Fruit fly (Drosophila melanogaster): ENCODE measurements around the gene Nepl13.

Nepl13 gene

DNA sequence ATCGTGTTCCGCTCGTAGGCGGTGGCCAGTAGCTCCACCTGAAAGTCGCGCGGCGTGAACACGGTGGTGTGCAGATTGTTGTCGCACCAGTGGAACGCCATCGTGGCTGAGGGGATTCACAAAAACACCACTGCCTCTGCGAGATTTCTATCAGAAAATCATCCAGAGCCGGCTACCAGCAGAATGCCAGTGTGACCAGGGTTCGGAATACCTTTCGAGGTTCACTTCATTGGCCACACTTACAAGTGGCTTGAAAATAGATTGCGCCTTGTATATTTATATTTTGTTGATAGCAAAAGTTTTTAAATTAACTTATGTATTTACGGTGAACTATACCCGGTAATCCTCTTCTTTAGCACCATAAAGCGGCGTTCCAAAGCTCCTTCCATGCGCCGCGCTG, 19.9 kb downstream of the Nepl13 start, which contains the start of the genes Dcr-1 and CG6985:
Gene Dcr-1, minus strand, starts transcription at position 162 of the 400 bp plus-strand sequence.
Gene CG6985, plus strand, starts transcription at position 221 of the 400 bp plus-strand sequence.
- no peak for TF ChIP-seq CG1621 (tag; optimal IDR thresholded peaks at IDR 0.05)

DNA sequence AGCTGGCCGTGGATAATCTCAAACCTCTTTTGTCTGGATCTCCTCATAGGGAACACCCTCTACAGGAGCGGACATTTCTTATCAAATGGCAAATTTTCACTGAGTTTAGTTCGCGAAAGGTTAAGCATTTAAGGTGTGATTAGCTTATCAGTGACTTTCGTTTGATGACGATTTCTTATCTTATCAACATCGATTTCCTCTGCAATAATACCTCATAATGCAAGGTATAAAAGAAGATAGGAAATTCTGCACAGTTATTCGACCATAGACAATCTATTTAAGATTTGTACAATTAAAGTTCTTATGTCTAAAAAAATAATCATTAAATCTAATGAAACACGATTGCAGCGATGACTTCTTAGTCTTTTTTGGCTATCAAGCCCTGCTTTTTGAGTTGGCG, 27.1 kb downstream of the Nepl13 start, which contains the start of gene Takl2:
Gene Takl2, minus strand, starts transcription at position 101 of the 400 bp plus-strand sequence.
- TF ChIP-seq CG8632 (GFP tag; optimal IDR thresholded peaks at IDR 0.05) (no peak), vri (GFP tag; optimal IDR thresholded peaks at IDR 0.05) (no peak), CG6163 (GFP tag; IDR thresholded peaks at IDR 0.05) (no peak), svp (GFP tag) (no peak), Smox (GFP tag; optimal IDR thresholded peaks at IDR 0.05) (no peak), CG8319 (GFP tag; optimal IDR thresholded peaks at IDR 0.05) (no peak), fd85E (GFP tag; optimal IDR thresholded peaks at IDR 0.05) (no peak), spab (GFP tag; optimal IDR thresholded peaks at IDR 0.05) (no peak), salr (GFP tag; optimal IDR thresholded peaks at IDR 0.05) (no peak), CG32006 (GFP tag; optimal IDR thresholded peaks at IDR 0.05) (no peak), CG16779 (tag; optimal IDR thresholded peaks at IDR 0.05) (no peak), CG15336 (GFP tag; IDR thresholded peaks at IDR 0.05) (no peak), Eip78C (GFP tag) (no peak), lz (GFP tag; optimal IDR thresholded peaks at IDR 0.05) (no peak), CG3919 (GFP tag; optimal IDR thresholded peaks at IDR 0.05) (no peak), Hr4 (GFP tag; optimal IDR thresholded peaks at IDR 0.05) (no peak), CG10669 (GFP tag; optimal IDR thresholded peaks at IDR 0.05) (no peak)

DNA sequence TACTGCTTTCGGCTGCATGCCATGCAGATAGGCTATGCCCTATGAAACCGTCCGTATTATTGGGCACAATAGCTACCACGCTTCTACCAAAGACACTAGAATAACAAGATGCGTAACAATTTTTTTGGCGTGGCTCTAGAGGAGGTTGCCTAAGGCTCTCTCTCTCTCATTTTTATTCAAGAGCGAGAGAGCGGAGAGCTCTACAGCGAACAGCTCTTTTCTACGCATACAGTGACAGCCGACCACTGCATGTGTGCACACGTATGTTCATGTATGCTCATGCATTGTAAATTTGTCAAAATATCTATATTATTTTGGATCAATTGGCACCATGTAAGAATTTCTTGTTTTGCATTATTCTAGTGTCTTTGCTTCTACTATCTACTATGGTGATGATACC, 27.9 kb downstream of the Nepl13 start:
- TF ChIP-seq svp (GFP tag) (no peak), CG34406 (GFP tag; optimal IDR thresholded peaks at IDR 0.05) (no peak), Ets21C (GFP tag; optimal IDR thresholded peaks at IDR 0.05) (no peak), CG10669 (GFP tag; optimal IDR thresholded peaks at IDR 0.05) (no peak), Gug (GFP tag; IDR thresholded peaks at IDR 0.05) (no peak), ss (GFP tag; optimal IDR thresholded peaks at IDR 0.05) (no peak), lz (GFP tag; optimal IDR thresholded peaks at IDR 0.05) (no peak), CG6276 (GFP tag; optimal IDR thresholded peaks at IDR 0.05) (no peak), CG6854 (GFP tag; optimal IDR thresholded peaks at IDR 0.05) (no peak), Hr4 (GFP tag; optimal IDR thresholded peaks at IDR 0.05) (no peak), vri (GFP tag; optimal IDR thresholded peaks at IDR 0.05) (no peak), CG3919 (GFP tag; optimal IDR thresholded peaks at IDR 0.05) (no peak), Hr39 (GFP tag; optimal IDR thresholded peaks at IDR 0.05) (no peak), CG8319 (GFP tag; optimal IDR thresholded peaks at IDR 0.05) (no peak), CG4318 (GFP tag; optimal IDR thresholded peaks at IDR 0.05) (no peak), OdsH (GFP tag; optimal IDR thresholded peaks at IDR 0.05) (no peak)

DNA sequence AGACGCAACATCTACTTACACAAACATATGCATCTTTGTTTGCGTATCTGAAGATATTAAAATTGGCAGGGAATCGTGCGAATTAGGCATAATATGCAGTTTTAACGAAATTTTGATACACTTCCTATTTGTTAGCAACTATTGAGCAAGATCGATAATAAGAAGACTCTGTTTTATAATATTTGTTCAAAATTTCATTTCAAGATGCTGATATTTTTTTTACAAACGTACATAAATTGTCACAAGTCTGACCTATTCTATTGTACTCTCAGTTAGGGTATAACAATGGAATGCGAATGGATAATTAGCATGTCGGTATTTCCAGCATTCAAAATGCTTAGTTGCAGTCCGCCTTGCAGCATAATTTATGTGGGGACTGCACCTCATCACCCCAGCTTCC, 33.0 kb downstream of the Nepl13 start:
- TF ChIP-seq esn (GFP tag; optimal IDR thresholded peaks at IDR 0.05) (peak; percentile 41), CG11902 (GFP tag; optimal IDR thresholded peaks at IDR 0.05) (no peak), Eip78C (GFP tag) (no peak), Met (GFP tag; optimal IDR thresholded peaks at IDR 0.05) (no peak), CG3032 (tag; optimal IDR thresholded peaks at IDR 0.05) (no peak), OdsH (GFP tag; optimal IDR thresholded peaks at IDR 0.05) (no peak), spab (GFP tag; optimal IDR thresholded peaks at IDR 0.05) (no peak), CG11294 (GFP tag; IDR thresholded peaks at IDR 0.05) (peak; percentile 41; the same call in 1 of the 2 replicates), pdm3 (GFP tag; optimal IDR thresholded peaks at IDR 0.05) (no peak), salr (GFP tag; optimal IDR thresholded peaks at IDR 0.05) (no peak), CG4318 (GFP tag; optimal IDR thresholded peaks at IDR 0.05) (peak; percentile 13), Ets21C (GFP tag; optimal IDR thresholded peaks at IDR 0.05) (no peak), Lpt (GFP tag; optimal IDR thresholded peaks at IDR 0.05) (no peak), vri (GFP tag; optimal IDR thresholded peaks at IDR 0.05) (peak; percentile 7), ss (GFP tag; optimal IDR thresholded peaks at IDR 0.05) (no peak), Sox102F (GFP tag; optimal IDR thresholded peaks at IDR 0.05) (no peak), topi (GFP tag; optimal IDR thresholded peaks at IDR 0.05) (no peak), net (GFP tag; optimal IDR thresholded peaks at IDR 0.05) (no peak), CG11762 (GFP tag; optimal IDR thresholded peaks at IDR 0.05; ENCODE audit: insufficient read depth) (no peak), CG34406 (GFP tag; optimal IDR thresholded peaks at IDR 0.05) (no peak), CG31627 (GFP tag; optimal IDR thresholded peaks at IDR 0.05) (peak; percentile 48), CG8119 (GFP tag; IDR thresholded peaks at IDR 0.05) (no peak), CG7368 (GFP tag; optimal IDR thresholded peaks at IDR 0.05) (no peak), CG9139 (GFP tag; optimal IDR thresholded peaks at IDR 0.05) (no peak), CG16779 (tag; optimal IDR thresholded peaks at IDR 0.05) (no peak), fkh (GFP tag; optimal IDR thresholded peaks at IDR 0.05) (no peak), CG6276 (GFP tag; optimal IDR thresholded peaks at IDR 0.05) (no peak), CG1621 (tag; optimal IDR thresholded peaks at IDR 0.05) (no peak), CG8319 (GFP tag; optimal IDR thresholded peaks at IDR 0.05) (peak; percentile 32), acj6 (GFP tag; optimal IDR thresholded peaks at IDR 0.05) (no peak), CG6854 (GFP tag; optimal IDR thresholded peaks at IDR 0.05) (no peak), Gug (GFP tag; IDR thresholded peaks at IDR 0.05) (peak; percentile 54)

Measured in whole organism, prepupa.